Worm (Caenorhabditis elegans): ENCODE results near the gene sra-10.
A peak's percentile ranks its signal among the peaks of the same experiment; 100 is the strongest.

Gene sra-10

ce11 chrII:10862749-10863656 is 31.9 kb downstream of the sra-10 start:
- no peak for TF ChIP-seq unc-62 (GFP tag; optimal IDR thresholded peaks at IDR 0.05)
- peak; percentile 84 for TF ChIP-seq madf-6 (GFP tag; IDR thresholded peaks at IDR 0.05)
- TF ChIP-seq C17E4.6 (GFP tag; IDR thresholded peaks at IDR 0.05): no peak
- no peak for TF ChIP-seq K12H6.12 (tag; optimal IDR thresholded peaks at IDR 0.05)
- TF ChIP-seq tbx-9 (tag; optimal IDR thresholded peaks at IDR 0.05; ENCODE audit: borderline replicate concordance): no peak
- peak; percentile 77 for TF ChIP-seq xnd-1 (tag; optimal IDR thresholded peaks at IDR 0.05)
- no peak for TF ChIP-seq Y56A3A.18 (GFP tag; IDR thresholded peaks at IDR 0.05)
- TF ChIP-seq F23B12.7 (tag; optimal IDR thresholded peaks at IDR 0.05; ENCODE audit: insufficient read depth): no peak
- TF ChIP-seq nhr-90 (tag; optimal IDR thresholded peaks at IDR 0.05): no peak
- TF ChIP-seq nfya-2 (GFP tag; IDR thresholded peaks at IDR 0.05): no peak
- TF ChIP-seq B0336.3 (GFP tag; IDR thresholded peaks at IDR 0.05): no peak
- TF ChIP-seq hmg-1.2 (GFP tag; IDR thresholded peaks at IDR 0.05): peak; percentile 4; the same call in 1 of the 2 replicates
- TF ChIP-seq egl-18 (GFP tag; IDR thresholded peaks at IDR 0.05): no peak
- no peak for TF ChIP-seq dpff-1 (tag; optimal IDR thresholded peaks at IDR 0.05)
- TF ChIP-seq chd-7 (tag; optimal IDR thresholded peaks at IDR 0.05): no peak
- TF ChIP-seq cebp-2 (GFP tag; IDR thresholded peaks at IDR 0.05): no peak
- TF ChIP-seq F55B11.4 (tag; optimal IDR thresholded peaks at IDR 0.05; ENCODE audit: borderline replicate concordance, insufficient read depth): no peak
- TF ChIP-seq dpl-1 (GFP tag; optimal IDR thresholded peaks at IDR 0.05): peak; percentile 16
- no peak for TF ChIP-seq hlh-26 (GFP tag; conservative IDR thresholded peaks at IDR 0.05)
- TF ChIP-seq ceh-58 (GFP tag; IDR thresholded peaks at IDR 0.05): no peak
- no peak for TF ChIP-seq bed-1 (GFP tag; IDR thresholded peaks at IDR 0.05)
- TF ChIP-seq ekl-4 (GFP tag; IDR thresholded peaks at IDR 0.05): no peak
- TF ChIP-seq ceh-40 (GFP tag; IDR thresholded peaks at IDR 0.05): no peak
- TF ChIP-seq mcd-1 (GFP tag; IDR thresholded peaks at IDR 0.05): no peak
- no peak for TF ChIP-seq lin-54 (GFP tag; optimal IDR thresholded peaks at IDR 0.05)
- no peak for TF ChIP-seq Y53F4B.3 (GFP tag; IDR thresholded peaks at IDR 0.05)
- no peak for TF ChIP-seq aptf-3 (GFP tag; IDR thresholded peaks at IDR 0.05)
- TF ChIP-seq somi-1 (GFP tag; optimal IDR thresholded peaks at IDR 0.05): no peak
- TF ChIP-seq unc-130 (GFP tag; optimal IDR thresholded peaks at IDR 0.05): no peak
- TF ChIP-seq sptf-2 (GFP tag; optimal IDR thresholded peaks at IDR 0.05): no peak
- TF ChIP-seq repo-1 (tag; optimal IDR thresholded peaks at IDR 0.05): no peak
- TF ChIP-seq Y79H2A.3 (GFP tag; conservative IDR thresholded peaks at IDR 0.05): no peak
- no peak for TF ChIP-seq ztf-25 (GFP tag; IDR thresholded peaks at IDR 0.05)
- TF ChIP-seq efl-1 (GFP tag; optimal IDR thresholded peaks at IDR 0.05): peak; percentile 46
- TF ChIP-seq Y95B8A.8 (GFP tag; IDR thresholded peaks at IDR 0.05): peak; percentile 35; the same call in 1 of the 2 replicates
- TF ChIP-seq aptf-2 (GFP tag; conservative IDR thresholded peaks at IDR 0.05): no peak
- TF ChIP-seq attf-6 (GFP tag; IDR thresholded peaks at IDR 0.05): no peak
- TF ChIP-seq nfyb-1 (GFP tag; IDR thresholded peaks at IDR 0.05): no peak
- no peak for TF ChIP-seq rcor-1 (GFP tag; IDR thresholded peaks at IDR 0.05)
- TF ChIP-seq egrh-3 (GFP tag; IDR thresholded peaks at IDR 0.05): no peak
- no peak for TF ChIP-seq ztf-28 (GFP tag; IDR thresholded peaks at IDR 0.05)
- TF ChIP-seq nhr-80 (tag; optimal IDR thresholded peaks at IDR 0.05): no peak
- TF ChIP-seq cebp-1 (GFP tag; IDR thresholded peaks at IDR 0.05): no peak
- TF ChIP-seq cebp-1 (tag; optimal IDR thresholded peaks at IDR 0.05): no peak
- TF ChIP-seq snpc-1.3 (tag; optimal IDR thresholded peaks at IDR 0.05; ENCODE audit: insufficient read depth): no peak
- TF ChIP-seq tbp1 (GFP tag; optimal IDR thresholded peaks at IDR 0.05): no peak
- no peak for TF ChIP-seq ztf-3 (GFP tag; optimal IDR thresholded peaks at IDR 0.05)
- no peak for TF ChIP-seq gei-17 (GFP tag; optimal IDR thresholded peaks at IDR 0.05)

Measured in whole organism, young adult.